Worm (Caenorhabditis elegans): ENCODE data around the gene T04A6.1.
A peak's percentile ranks its signal among the peaks of the same experiment; 100 is the strongest.

DNA sequence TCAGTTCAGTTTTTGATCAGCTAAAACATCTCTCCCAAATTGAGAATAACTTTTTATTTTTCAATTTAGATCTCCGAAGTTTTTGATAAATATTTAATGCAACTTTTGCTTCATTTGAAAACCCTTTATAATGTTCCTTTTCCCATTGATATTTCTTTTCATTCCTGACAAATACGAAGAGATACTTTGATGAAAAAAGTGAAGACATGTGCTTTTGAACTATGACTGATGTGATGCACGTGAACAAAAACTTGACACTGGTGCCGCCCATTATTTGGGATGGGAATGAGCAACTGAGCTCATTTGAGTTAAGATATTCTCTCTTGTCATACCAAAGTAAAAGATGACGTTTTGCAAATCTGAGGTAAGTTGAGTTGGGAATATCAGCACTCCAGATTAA lies at the start of gene T04A6.1:
- TF ChIP-seq unc-39 (tag; optimal IDR thresholded peaks at IDR 0.05) (no peak), zip-2 (tag; optimal IDR thresholded peaks at IDR 0.05) (no peak), rbr-2 (tag; optimal IDR thresholded peaks at IDR 0.05) (no peak), ama-1 (optimal IDR thresholded peaks at IDR 0.05) (no peak), unc-62 (GFP tag; optimal IDR thresholded peaks at IDR 0.05 in 1 of 2) (peak in 1 of 2 experiments; percentile 6), unc-62 (tag; optimal IDR thresholded peaks at IDR 0.05) (no peak), dmd-8 (GFP tag; IDR thresholded peaks at IDR 0.05) (no peak), mdl-1 (tag; optimal IDR thresholded peaks at IDR 0.05) (no peak), jun-1 (tag; optimal IDR thresholded peaks at IDR 0.05) (no peak), aly-2 (tag; optimal IDR thresholded peaks at IDR 0.05) (no peak), nhr-11 (tag; optimal IDR thresholded peaks at IDR 0.05) (no peak), ztf-11 (tag; optimal IDR thresholded peaks at IDR 0.05) (no peak)

All from whole organism, L4 larva.